Fruit fly (Drosophila melanogaster): Measurements from ENCODE around the gene SWIP.

SWIP gene

DNA sequence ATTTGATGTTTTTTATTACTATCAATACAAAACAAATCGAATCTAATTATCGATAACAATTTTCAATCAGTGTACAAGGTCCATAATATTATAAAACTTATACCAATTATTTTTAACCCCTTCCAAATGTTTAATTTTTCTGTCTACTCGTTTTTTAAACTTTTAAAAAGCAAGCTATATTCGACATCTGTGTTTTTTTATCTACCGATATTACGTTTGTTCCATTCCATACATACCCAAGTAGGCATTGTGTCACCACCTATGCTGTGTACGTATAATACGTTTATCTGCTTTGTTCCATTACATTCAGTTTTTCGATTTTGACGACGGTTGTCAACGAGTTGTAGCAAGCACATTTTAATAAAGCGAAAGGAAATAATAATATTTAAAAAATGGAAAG, 47.8 kb downstream of the SWIP start, which contains the start of gene nonA (continued):
- TF ChIP-seq MTF-1 (GFP tag; optimal IDR thresholded peaks at IDR 0.05; ENCODE audit: borderline replicate concordance) (no peak), Doc3 (GFP tag; IDR thresholded peaks at IDR 0.05; ENCODE audit: partially characterized antibody) (no peak), CG4617 (GFP tag; optimal IDR thresholded peaks at IDR 0.05; ENCODE audit: borderline replicate concordance) (peak; percentile 51), CG18619 (GFP tag; optimal IDR thresholded peaks at IDR 0.05) (no peak), cg (GFP tag; optimal IDR thresholded peaks at IDR 0.05) (no peak), CG12659 (GFP tag; optimal IDR thresholded peaks at IDR 0.05) (peak; percentile 48), CG2116 (GFP tag; optimal IDR thresholded peaks at IDR 0.05) (peak; percentile 91), CG10431 (GFP tag; optimal IDR thresholded peaks at IDR 0.05) (peak; percentile 12), cad (GFP tag; optimal IDR thresholded peaks at IDR 0.05) (no peak), CG8478 (optimal IDR thresholded peaks at IDR 0.05) (no peak), Scr (GFP tag; IDR thresholded peaks at IDR 0.05; ENCODE audit: partially characterized antibody) (peak; percentile 46), bigmax (GFP tag; optimal IDR thresholded peaks at IDR 0.05) (no peak), CG34224 (GFP tag; IDR thresholded peaks at IDR 0.05; ENCODE audit: partially characterized antibody) (no peak)
